Worm (Caenorhabditis elegans) whole organism, L1 larva: ENCODE measurements around the gene T20B3.1.

Experiments
- C04F5.9 ChIP-seq: sonication (generic microtip); optimal IDR thresholded peaks from 2 replicates; lab custom pipeline; 2016; ENCODE audit warnings: missing genetic modification characterization, missing compliant biosample characterization
- C34B4.2 ChIP-seq: sonication (generic microtip); optimal IDR thresholded peaks from 2 replicates; lab custom pipeline; 2017; ENCODE audit warnings: mild to moderate bottlenecking, missing genetic modification characterization, missing compliant biosample characterization
- F16B12.6 ChIP-seq: fragments of 150-350 bp; optimal IDR thresholded peaks from 2 replicates; lab custom pipeline; 2014; ENCODE audit warnings: missing biosample characterization, missing genetic modification characterization
- Y116A8C.19 ChIP-seq: sonication (generic microtip); optimal IDR thresholded peaks from 2 replicates; lab custom pipeline; 2016; ENCODE audit warnings: missing compliant biosample characterization, missing genetic modification characterization, borderline replicate concordance
- aha-1 ChIP-seq: fragments of 150-350 bp; optimal IDR thresholded peaks from 2 replicates; lab custom pipeline; 2014; ENCODE audit warnings: missing biosample characterization, missing genetic modification characterization
- aly-2 ChIP-seq: fragments of 150-350 bp; optimal IDR thresholded peaks from 2 replicates; lab custom pipeline; 2014; ENCODE audit warnings: missing biosample characterization, missing genetic modification characterization
- ama-1 ChIP-seq: fragments of 150-350 bp; optimal IDR thresholded peaks from 2 replicates; lab custom pipeline; 2014
- ceh-8 ChIP-seq: fragments of 200-800 bp; sonication (Bioruptor generic); optimal IDR thresholded peaks from 2 replicates; lab custom pipeline; 2018; ENCODE audit warnings: mild to moderate bottlenecking, missing genetic modification characterization, moderate library complexity, missing compliant biosample characterization
- ceh-82 ChIP-seq, 3 experiments: fragments of 150-350 bp in 1 of 3; sonication (generic microtip) in 2 of 3; optimal IDR thresholded peaks; 2 replicates each; lab custom pipeline; 2014 to 2017; ENCODE audit warnings: missing biosample characterization in 3 of 3, missing genetic modification characterization in 3 of 3
- ceh-90 ChIP-seq: sonication (generic microtip); optimal IDR thresholded peaks from 2 replicates; lab custom pipeline; 2016; ENCODE audit warnings: missing genetic modification characterization, missing compliant biosample characterization
- ces-1 ChIP-seq: fragments of 150-350 bp; optimal IDR thresholded peaks from 2 replicates; lab custom pipeline; 2014; ENCODE audit warnings: missing biosample characterization, missing genetic modification reagents, missing genetic modification characterization
- dpl-1 ChIP-seq, 3 experiments: fragments of 150-350 bp in 2 of 3; sonication (generic microtip) in 1 of 3; optimal IDR thresholded peaks; 2 replicates each; lab custom pipeline; 2014 to 2017; ENCODE audit warnings: missing biosample characterization in 3 of 3, missing genetic modification characterization in 3 of 3, missing genetic modification reagents in 3 of 3
- dsc-1 ChIP-seq: sonication (generic microtip); optimal IDR thresholded peaks from 2 replicates; lab custom pipeline; 2016; ENCODE audit warnings: mild to moderate bottlenecking, missing genetic modification characterization, missing compliant biosample characterization
- egl-27 ChIP-seq, 2 experiments: fragments of 150-350 bp in 1 of 2; sonication (generic microtip); optimal IDR thresholded peaks; 3 replicates each; lab custom pipeline; 2017 to 2018; ENCODE audit warnings: missing biosample characterization in 2 of 2, missing genetic modification characterization in 2 of 2, missing genetic modification reagents in 2 of 2
- elt-3 ChIP-seq, 6 experiments: fragments of 150-350 bp in 1 of 6; sonication (generic microtip); optimal IDR thresholded peaks; 2 replicates each; lab custom pipeline; 2017 to 2018; ENCODE audit warnings: missing biosample characterization in 6 of 6, missing genetic modification characterization in 6 of 6, inconsistent platforms in 1 of 6
- fkh-4 ChIP-seq: sonication (generic microtip); optimal IDR thresholded peaks from 2 replicates; lab custom pipeline; 2016; ENCODE audit warnings: missing compliant biosample characterization, missing genetic modification characterization, borderline replicate concordance
- fos-1 ChIP-seq: fragments of 150-350 bp; optimal IDR thresholded peaks from 2 replicates; lab custom pipeline; 2014; ENCODE audit warnings: missing biosample characterization, missing genetic modification characterization
- hlh-17 ChIP-seq: fragments of 200-800 bp; sonication (Bioruptor generic); optimal IDR thresholded peaks from 2 replicates; lab custom pipeline; 2018; ENCODE audit warnings: missing genetic modification characterization, mild to moderate bottlenecking, missing compliant biosample characterization, moderate library complexity, borderline replicate concordance
- irx-1 ChIP-seq: sonication (generic microtip); optimal IDR thresholded peaks from 2 replicates; lab custom pipeline; 2016; ENCODE audit warnings: missing genetic modification characterization, missing compliant biosample characterization
- jun-1 ChIP-seq: fragments of 150-350 bp; optimal IDR thresholded peaks from 2 replicates; lab custom pipeline; 2014; ENCODE audit warnings: missing biosample characterization, missing genetic modification reagents, missing genetic modification characterization
- lin-13 ChIP-seq: fragments of 150-350 bp; optimal IDR thresholded peaks from 2 replicates; lab custom pipeline; 2014; ENCODE audit warnings: missing biosample characterization, missing genetic modification reagents, missing genetic modification characterization
- lin-14 ChIP-seq: fragments of 200-800 bp; sonication (Bioruptor generic); optimal IDR thresholded peaks from 2 replicates; lab custom pipeline; 2018; ENCODE audit warnings: mild to moderate bottlenecking, missing genetic modification characterization, moderate library complexity, missing compliant biosample characterization
- lin-15B ChIP-seq: fragments of 150-350 bp; sonication (generic microtip); optimal IDR thresholded peaks from 3 replicates; lab custom pipeline; 2014; ENCODE audit warnings: missing biosample characterization, missing genetic modification characterization
- lin-35 ChIP-seq, 2 experiments: fragments of 150-350 bp; optimal IDR thresholded peaks; 2 replicates each; lab custom pipeline; 2014; ENCODE audit warnings: missing biosample characterization in 2 of 2, missing genetic modification characterization in 2 of 2, missing genetic modification reagents in 2 of 2
- lin-39 ChIP-seq: fragments of 150-350 bp; optimal IDR thresholded peaks from 2 replicates; lab custom pipeline; 2014; ENCODE audit warnings: missing biosample characterization, missing genetic modification reagents, missing genetic modification characterization
- mab-9 ChIP-seq: fragments of 200-800 bp; sonication (Bioruptor generic); IDR thresholded peaks from 2 replicates; pipeline ENCODE4 v1.3.6; 2022; ENCODE audit warnings: missing genetic modification reagents, missing genetic modification characterization, missing compliant biosample characterization
- mdl-1 ChIP-seq, 2 experiments: fragments of 150-350 bp; optimal IDR thresholded peaks; 2 replicates each; lab custom pipeline; 2014 to 2017; ENCODE audit warnings: missing biosample characterization in 2 of 2, missing genetic modification characterization in 2 of 2, inconsistent platforms in 1 of 2
- mep-1 ChIP-seq: fragments of 150-350 bp; optimal IDR thresholded peaks from 2 replicates; lab custom pipeline; 2014; ENCODE audit warnings: missing biosample characterization, missing genetic modification characterization
- nhr-12 ChIP-seq: sonication (generic microtip); optimal IDR thresholded peaks from 2 replicates; lab custom pipeline; 2017; ENCODE audit warnings: missing biosample characterization, missing genetic modification characterization
- nhr-20 ChIP-seq: sonication (generic microtip); optimal IDR thresholded peaks from 2 replicates; lab custom pipeline; 2016; ENCODE audit warnings: mild to moderate bottlenecking, missing genetic modification characterization, missing compliant biosample characterization
- nhr-71 ChIP-seq: sonication (generic microtip); optimal IDR thresholded peaks from 2 replicates; lab custom pipeline; 2016; ENCODE audit warnings: mild to moderate bottlenecking, missing genetic modification characterization, moderate library complexity, missing compliant biosample characterization
- nhr-76 ChIP-seq: sonication (generic microtip); optimal IDR thresholded peaks from 2 replicates; lab custom pipeline; 2017; ENCODE audit warnings: missing biosample characterization, missing genetic modification characterization
- nhr-77 ChIP-seq: fragments of 150-350 bp; optimal IDR thresholded peaks from 2 replicates; lab custom pipeline; 2014; ENCODE audit warnings: missing biosample characterization, missing genetic modification characterization
- nhr-85 ChIP-seq: sonication (generic microtip); peaks from one replicate; lab custom pipeline; 2016; ENCODE audit warnings: missing genetic modification characterization, inconsistent platforms, missing compliant biosample characterization
- nhr-90 ChIP-seq: sonication (generic microtip); optimal IDR thresholded peaks from 2 replicates; lab custom pipeline; 2016; ENCODE audit warnings: mild to moderate bottlenecking, missing genetic modification characterization, missing compliant biosample characterization; ENCODE audit not compliant: poor library complexity
- pag-3 ChIP-seq: sonication (generic microtip); optimal IDR thresholded peaks from 2 replicates; lab custom pipeline; 2017; ENCODE audit warnings: missing genetic modification characterization, mild to moderate bottlenecking, missing compliant biosample characterization, antibody characterized with exemption, borderline replicate concordance; ENCODE audit not compliant: insufficient read depth
- pax-3 ChIP-seq: fragments of 200-800 bp; sonication (Bioruptor generic); optimal IDR thresholded peaks from 2 replicates; lab custom pipeline; 2018; ENCODE audit warnings: mild to moderate bottlenecking, missing genetic modification characterization, moderate library complexity, missing compliant biosample characterization
- rnt-1 ChIP-seq: sonication (generic microtip); optimal IDR thresholded peaks from 2 replicates; lab custom pipeline; 2016; ENCODE audit warnings: mild to moderate bottlenecking, missing genetic modification characterization, moderate library complexity, missing compliant biosample characterization
- snpc-4 ChIP-seq: fragments of 150-350 bp; optimal IDR thresholded peaks from 2 replicates; lab custom pipeline; 2014; ENCODE audit warnings: missing biosample characterization, missing genetic modification characterization
- sox-4 ChIP-seq: sonication (generic microtip); optimal IDR thresholded peaks from 2 replicates; lab custom pipeline; 2016; ENCODE audit warnings: missing genetic modification characterization, missing compliant biosample characterization
- sup-37 ChIP-seq: fragments of 200-800 bp; sonication (Bioruptor generic); optimal IDR thresholded peaks from 2 replicates; lab custom pipeline; 2018; ENCODE audit warnings: mild to moderate bottlenecking, missing genetic modification characterization, missing compliant biosample characterization
- swsn-7 ChIP-seq: sonication (generic microtip); optimal IDR thresholded peaks from 2 replicates; lab custom pipeline; 2016; ENCODE audit warnings: missing genetic modification characterization, missing compliant biosample characterization
- tlp-1 ChIP-seq: fragments of 150-350 bp; optimal IDR thresholded peaks from 2 replicates; lab custom pipeline; 2014; ENCODE audit warnings: missing biosample characterization, missing genetic modification characterization
- unc-130 ChIP-seq: fragments of 150-350 bp; optimal IDR thresholded peaks from 2 replicates; lab custom pipeline; 2017; ENCODE audit warnings: missing biosample characterization, missing genetic modification characterization, inconsistent platforms
- unc-30 ChIP-seq: sonication (generic microtip); optimal IDR thresholded peaks from 2 replicates; lab custom pipeline; 2017; ENCODE audit warnings: missing biosample characterization, missing genetic modification characterization
- unc-62 ChIP-seq: fragments of 150-350 bp; optimal IDR thresholded peaks from 2 replicates; lab custom pipeline; 2014; ENCODE audit warnings: missing biosample characterization, missing genetic modification reagents, missing genetic modification characterization
- unc-98 ChIP-seq: fragments of 200-800 bp; sonication (Bioruptor generic); IDR thresholded peaks from 2 replicates; pipeline ENCODE4 v1.3.6; 2022; ENCODE audit warnings: missing genetic modification characterization, missing compliant biosample characterization
- zag-1 ChIP-seq: fragments of 150-350 bp; optimal IDR thresholded peaks from 2 replicates; lab custom pipeline; 2014; ENCODE audit warnings: missing biosample characterization, missing genetic modification characterization
- zip-4 ChIP-seq: fragments of 200-800 bp; sonication (Bioruptor generic); optimal IDR thresholded peaks from 2 replicates; lab custom pipeline; 2018; ENCODE audit warnings: mild to moderate bottlenecking, missing genetic modification characterization, moderate library complexity, missing compliant biosample characterization
- ztf-4 ChIP-seq: fragments of 150-350 bp; optimal IDR thresholded peaks from 2 replicates; lab custom pipeline; 2014; ENCODE audit warnings: missing biosample characterization, missing genetic modification characterization

The T20B3.1 gene

ce11 chrV:16812371-16812770, 3.0 kb upstream of the T20B3.1 start:
- no peak for TF ChIP-seq ama-1 (lab: Kevin White, UChicago)
- TF ChIP-seq, all 84 proteins: peak for 0

- no peak for TF ChIP-seq snpc-4 (tag; lab: Kevin White, UChicago)
- no peak for TF ChIP-seq pag-3 (tag; lab: Kevin White, UChicago)
- no peak for TF ChIP-seq nhr-77 (tag; lab: Kevin White, UChicago)
- TF ChIP-seq lin-14 (GFP tag; lab: Kevin White, UChicago) = no peak
- no peak for TF ChIP-seq ces-1 (GFP tag; lab: Kevin White, UChicago)
- no peak for TF ChIP-seq Y116A8C.19 (tag; lab: Kevin White, UChicago)
- no peak for TF ChIP-seq sup-37
- TF ChIP-seq fkh-4 (tag; lab: Kevin White, UChicago) = no peak
- TF ChIP-seq nhr-71 = peak; percentile 33
- no peak for TF ChIP-seq lin-13
- no peak for TF ChIP-seq F16B12.6
- no peak for TF ChIP-seq unc-62 (GFP tag; lab: Kevin White, UChicago)
- TF ChIP-seq ceh-90 (tag; lab: Kevin White, UChicago) = no peak
- no peak for TF ChIP-seq zag-1 (tag; lab: Kevin White, UChicago)
- TF ChIP-seq aha-1 = no peak
- TF ChIP-seq tlp-1 (tag; lab: Kevin White, UChicago) = no peak
- no peak for TF ChIP-seq sox-4 (tag; lab: Kevin White, UChicago)
- no peak for TF ChIP-seq hlh-17 (GFP tag; lab: Kevin White, UChicago)
- no peak for TF ChIP-seq unc-30 (tag; lab: Kevin White, UChicago)
- no peak for TF ChIP-seq dpl-1 (GFP tag; optimal IDR thresholded peaks at IDR 0.05; lab: Kevin White, UChicago)
- peak; percentile 19 for TF ChIP-seq ztf-4 (tag; lab: Kevin White, UChicago)
- no peak for TF ChIP-seq lin-15B
- TF ChIP-seq jun-1 (tag; lab: Kevin White, UChicago) = no peak
- peak; percentile 45 for TF ChIP-seq nhr-20 (tag; lab: Kevin White, UChicago)
- no peak for TF ChIP-seq lin-39 (tag; lab: Kevin White, UChicago)
- no peak for TF ChIP-seq C34B4.2 (tag; lab: Kevin White, UChicago)
- no peak for TF ChIP-seq swsn-7 (tag; lab: Kevin White, UChicago)
- TF ChIP-seq mdl-1 (tag; optimal IDR thresholded peaks at IDR 0.05; lab: Kevin White, UChicago) = no peak
- no peak for TF ChIP-seq unc-130
- TF ChIP-seq pax-3 (tag; lab: Kevin White, UChicago) = no peak
- TF ChIP-seq mep-1 (tag; lab: Kevin White, UChicago) = peak; percentile 3
- no peak for TF ChIP-seq unc-98 (GFP tag; lab: Robert Waterston, UW)
- TF ChIP-seq zip-4 = no peak
- TF ChIP-seq ceh-82 (tag; optimal IDR thresholded peaks at IDR 0.05; lab: Kevin White, UChicago) = no peak
- TF ChIP-seq ceh-8 (GFP tag; lab: Kevin White, UChicago) = no peak
- TF ChIP-seq rnt-1 (tag; lab: Kevin White, UChicago) = no peak
- no peak for TF ChIP-seq nhr-76
- peak; percentile 86 for TF ChIP-seq nhr-85 (tag; lab: Kevin White, UChicago)
- TF ChIP-seq elt-3 (tag; optimal IDR thresholded peaks at IDR 0.05; lab: Kevin White, UChicago) = peak in 3 of 6 experiments; percentile 29 to 66 (median 37)
- TF ChIP-seq irx-1 (tag; lab: Kevin White, UChicago) = no peak
- no peak for TF ChIP-seq egl-27 (tag; optimal IDR thresholded peaks at IDR 0.05; lab: Kevin White, UChicago)
- no peak for TF ChIP-seq C04F5.9 (tag; lab: Kevin White, UChicago)
- TF ChIP-seq aly-2 (tag; lab: Kevin White, UChicago) = no peak
- no peak for TF ChIP-seq fos-1 (tag; lab: Kevin White, UChicago)
- no peak for TF ChIP-seq mab-9 (GFP tag; lab: Robert Waterston, UW)
- TF ChIP-seq nhr-12 (tag; lab: Kevin White, UChicago) = no peak
- peak in 1 of 2 experiments; percentile 43 for TF ChIP-seq lin-35 (GFP tag; optimal IDR thresholded peaks at IDR 0.05; lab: Kevin White, UChicago)
- no peak for TF ChIP-seq nhr-90
- TF ChIP-seq dsc-1 (tag; lab: Kevin White, UChicago) = no peak
Measured at ce11 chrV:16814541-16815207, 687 bp upstream of the T20B3.1 start.
